Worm (Caenorhabditis elegans) whole organism, L3 larva: ENCODE data around the gene clx-1.
A peak's percentile ranks its signal among the peaks of the same experiment; 100 is the strongest.

Experiments used
- ZK546.5 ChIP-seq: sonication (generic microtip); optimal IDR thresholded peaks from 2 replicates; lab custom pipeline; 2017; ENCODE audit warnings: missing biosample characterization, missing genetic modification characterization
- aly-2 ChIP-seq: fragments of 150-350 bp; optimal IDR thresholded peaks from 2 replicates; lab custom pipeline; 2014; ENCODE audit warnings: missing biosample characterization, missing genetic modification characterization
- ceh-82 ChIP-seq: fragments of 150-350 bp; optimal IDR thresholded peaks from 2 replicates; lab custom pipeline; 2014; ENCODE audit warnings: missing biosample characterization, missing genetic modification characterization
- ceh-9 ChIP-seq: sonication (generic microtip); optimal IDR thresholded peaks from 2 replicates; lab custom pipeline; 2018; ENCODE audit warnings: missing biosample characterization, missing genetic modification characterization
- daf-12 ChIP-seq: fragments of 150-350 bp; optimal IDR thresholded peaks from 2 replicates; lab custom pipeline; 2014; ENCODE audit warnings: missing biosample characterization, missing genetic modification reagents, missing genetic modification characterization
- egl-27 ChIP-seq: sonication (generic microtip); optimal IDR thresholded peaks from 4 replicates; lab custom pipeline; 2017; ENCODE audit warnings: missing biosample characterization, missing genetic modification reagents, missing genetic modification characterization
- egl-5 ChIP-seq: fragments of 150-350 bp; optimal IDR thresholded peaks from 2 replicates; lab custom pipeline; 2017; ENCODE audit warnings: missing biosample characterization, missing genetic modification reagents, missing genetic modification characterization, inconsistent platforms
- elt-2 ChIP-seq: sonication (generic microtip); optimal IDR thresholded peaks from 2 replicates; lab custom pipeline; 2016; ENCODE audit warnings: missing genetic modification reagents, mild to moderate bottlenecking, missing genetic modification characterization, missing compliant biosample characterization
- elt-3 ChIP-seq, 3 experiments: fragments of 150-350 bp in 1 of 3; sonication (generic microtip) in 2 of 3; optimal IDR thresholded peaks; 2 replicates in 2 of 3; 4 replicates in 1 of 3; lab custom pipeline; 2014 to 2017; ENCODE audit warnings: missing biosample characterization in 3 of 3, missing genetic modification characterization in 3 of 3
- eor-1 ChIP-seq, 2 experiments: fragments of 150-350 bp; optimal IDR thresholded peaks; 2 replicates each; lab custom pipeline; 2014 to 2018; ENCODE audit warnings: missing biosample characterization in 2 of 2, missing genetic modification characterization in 2 of 2
- fkh-10 ChIP-seq: sonication (generic microtip); optimal IDR thresholded peaks from 2 replicates; lab custom pipeline; 2017; ENCODE audit warnings: missing biosample characterization, missing genetic modification reagents, missing genetic modification characterization
- fkh-2 ChIP-seq: fragments of 150-350 bp; optimal IDR thresholded peaks from 2 replicates; lab custom pipeline; 2014; ENCODE audit warnings: missing biosample characterization, missing genetic modification reagents, missing genetic modification characterization
- hmg-11 ChIP-seq: sonication (generic microtip); optimal IDR thresholded peaks from 2 replicates; lab custom pipeline; 2016; ENCODE audit warnings: missing genetic modification characterization, missing compliant biosample characterization
- lin-15B ChIP-seq: fragments of 150-350 bp; optimal IDR thresholded peaks from 2 replicates; lab custom pipeline; 2014; ENCODE audit warnings: missing biosample characterization, missing genetic modification characterization
- lin-39 ChIP-seq: fragments of 150-350 bp; optimal IDR thresholded peaks from 2 replicates; lab custom pipeline; 2018; ENCODE audit warnings: missing biosample characterization, missing genetic modification reagents, missing genetic modification characterization
- lsy-12 ChIP-seq: sonication (generic microtip); optimal IDR thresholded peaks from 2 replicates; lab custom pipeline; 2016; ENCODE audit warnings: mild to moderate bottlenecking, missing genetic modification characterization, missing compliant biosample characterization
- mml-1 ChIP-seq: fragments of 150-350 bp; sonication (generic microtip); optimal IDR thresholded peaks from 3 replicates; lab custom pipeline; 2014; ENCODE audit warnings: missing biosample characterization, missing genetic modification characterization
- nfya-1 ChIP-seq: sonication (generic microtip); optimal IDR thresholded peaks from 2 replicates; lab custom pipeline; 2017; ENCODE audit warnings: missing genetic modification characterization, mild to moderate bottlenecking, missing compliant biosample characterization, antibody characterized with exemption, moderate library complexity; ENCODE audit not compliant: insufficient read depth
- nhr-23 ChIP-seq: fragments of 150-350 bp; optimal IDR thresholded peaks from 2 replicates; lab custom pipeline; 2014; ENCODE audit warnings: missing biosample characterization, missing genetic modification reagents, missing genetic modification characterization
- nhr-25 ChIP-seq: sonication (generic microtip); optimal IDR thresholded peaks from 2 replicates; lab custom pipeline; 2017; ENCODE audit warnings: missing biosample characterization, missing genetic modification characterization
- nhr-28 ChIP-seq: fragments of 150-350 bp; optimal IDR thresholded peaks from 2 replicates; lab custom pipeline; 2014; ENCODE audit warnings: missing biosample characterization, missing genetic modification characterization
- nhr-77 ChIP-seq: fragments of 150-350 bp; optimal IDR thresholded peaks from 2 replicates; lab custom pipeline; 2014; ENCODE audit warnings: missing biosample characterization, missing genetic modification characterization
- pha-4 ChIP-seq: fragments of 150-350 bp; optimal IDR thresholded peaks from 2 replicates; lab custom pipeline; 2014; ENCODE audit warnings: missing biosample characterization, missing genetic modification reagents, missing genetic modification characterization
- pqm-1 ChIP-seq: fragments of 150-350 bp; optimal IDR thresholded peaks from 2 replicates; lab custom pipeline; 2017; ENCODE audit warnings: missing biosample characterization, missing genetic modification characterization, inconsistent platforms
- skn-1 ChIP-seq: fragments of 150-350 bp; optimal IDR thresholded peaks from 2 replicates; lab custom pipeline; 2014; ENCODE audit warnings: missing biosample characterization, missing genetic modification characterization
- snpc-4 ChIP-seq: fragments of 150-350 bp; optimal IDR thresholded peaks from 2 replicates; lab custom pipeline; 2014; ENCODE audit warnings: missing biosample characterization, missing genetic modification characterization
- tbx-2 ChIP-seq: sonication (generic microtip); optimal IDR thresholded peaks from 2 replicates; lab custom pipeline; 2016; ENCODE audit warnings: mild to moderate bottlenecking, missing genetic modification characterization, missing compliant biosample characterization
- zag-1 ChIP-seq: fragments of 150-350 bp; optimal IDR thresholded peaks from 2 replicates; lab custom pipeline; 2014; ENCODE audit warnings: missing biosample characterization, missing genetic modification characterization
- ztf-11 ChIP-seq: fragments of 150-350 bp; optimal IDR thresholded peaks from 2 replicates; lab custom pipeline; 2014; ENCODE audit warnings: missing biosample characterization, missing genetic modification characterization
- ztf-4 ChIP-seq: fragments of 150-350 bp; optimal IDR thresholded peaks from 2 replicates; lab custom pipeline; 2014; ENCODE audit warnings: missing biosample characterization, missing genetic modification characterization

Gene clx-1

ce11 chrIV:7712252-7712651 is 22.2 kb upstream of the clx-1 start:
- TF ChIP-seq elt-2 (tag; lab: Kevin White, UChicago) (peak; percentile 59), lin-39 (no peak), aly-2 (tag; lab: Kevin White, UChicago) (no peak), pqm-1 (tag; lab: Kevin White, UChicago) (peak; percentile 41)

- TF ChIP-seq daf-12 (no peak), nfya-1 (tag; lab: Kevin White, UChicago) (no peak), nhr-28 (no peak), skn-1 (tag; lab: Kevin White, UChicago) (no peak), ZK546.5 (no peak), eor-1 (tag; optimal IDR thresholded peaks at IDR 0.05; lab: Kevin White, UChicago) (no peak), fkh-2 (no peak), ztf-11 (tag; lab: Kevin White, UChicago) (no peak), mml-1 (no peak), fkh-10 (no peak), hmg-11 (tag; lab: Kevin White, UChicago) (no peak), tbx-2 (tag; lab: Kevin White, UChicago) (no peak), pha-4 (no peak), ceh-9 (no peak), nhr-77 (tag; lab: Kevin White, UChicago) (no peak), zag-1 (tag; lab: Kevin White, UChicago) (no peak)
Observed at ce11 chrIV:7717916-7718315, 16.5 kb upstream of the clx-1 start, which contains the start of gene F33D4.6. Gene F33D4.6, minus strand, starts transcription at chrIV:7718016.

- TF ChIP-seq skn-1 (tag; lab: Kevin White, UChicago) (no peak), elt-3 (tag; optimal IDR thresholded peaks at IDR 0.05; lab: Kevin White, UChicago) (no peak), tbx-2 (tag; lab: Kevin White, UChicago) (no peak), egl-5 (tag; lab: Kevin White, UChicago) (peak; percentile 53), nhr-77 (tag; lab: Kevin White, UChicago) (no peak), nhr-25 (tag; lab: Kevin White, UChicago) (no peak), ZK546.5 (no peak), nhr-28 (no peak), aly-2 (tag; lab: Kevin White, UChicago) (no peak)
Observed at ce11 chrIV:7722806-7723205, 11.6 kb upstream of the clx-1 start, which contains the start of gene C50F7.6. Gene C50F7.6, minus strand, starts transcription at chrIV:7723199.

- TF ChIP-seq lsy-12 (tag; lab: Kevin White, UChicago): no peak
- peak; percentile 76 for TF ChIP-seq egl-5 (tag; lab: Kevin White, UChicago)
Observed at ce11 chrIV:7723555-7723954, 10.9 kb upstream of the clx-1 start.

- no peak for TF ChIP-seq tbx-2 (tag; lab: Kevin White, UChicago)
- TF ChIP-seq nhr-23 (tag; lab: Kevin White, UChicago): no peak
- TF ChIP-seq egl-27 (tag; lab: Kevin White, UChicago): no peak
- TF ChIP-seq lin-39: peak; percentile 73
- no peak for TF ChIP-seq skn-1 (tag; lab: Kevin White, UChicago)
- no peak for TF ChIP-seq ztf-4 (tag; lab: Kevin White, UChicago)
Observed at ce11 chrIV:7724912-7725311, 9.5 kb upstream of the clx-1 start.

ce11 chrIV:7726325-7726724 is 8.1 kb upstream of the clx-1 start, which contains the start of gene C50F7.5:
Gene C50F7.5, plus strand, starts transcription at chrIV:7726719.
- TF ChIP-seq lin-39: no peak
- TF ChIP-seq pqm-1 (tag; lab: Kevin White, UChicago): peak; percentile 8
- no peak for TF ChIP-seq lin-15B (tag; lab: Kevin White, UChicago)
- peak; percentile 56 for TF ChIP-seq elt-2 (tag; lab: Kevin White, UChicago)

- TF ChIP-seq eor-1 (tag; optimal IDR thresholded peaks at IDR 0.05; lab: Kevin White, UChicago) (no peak), snpc-4 (no peak), ceh-82 (tag; lab: Kevin White, UChicago) (no peak), pqm-1 (tag; lab: Kevin White, UChicago) (no peak)
Observed at ce11 chrIV:7727258-7727657, 7.2 kb upstream of the clx-1 start.
